Worm (Caenorhabditis elegans): ENCODE data around the gene R04A9.3.

- no peak for TF ChIP-seq nfya-2 (GFP tag; IDR thresholded peaks at IDR 0.05)
- no peak for TF ChIP-seq unc-62 (GFP tag; optimal IDR thresholded peaks at IDR 0.05)
- no peak for TF ChIP-seq F22D6.2 (tag; optimal IDR thresholded peaks at IDR 0.05)
- TF ChIP-seq unc-130 (GFP tag; optimal IDR thresholded peaks at IDR 0.05), result no peak
- TF ChIP-seq ceh-58 (GFP tag; IDR thresholded peaks at IDR 0.05), result no peak
- no peak for TF ChIP-seq ceh-40 (GFP tag; IDR thresholded peaks at IDR 0.05)
- no peak for TF ChIP-seq F49E8.2 (tag; optimal IDR thresholded peaks at IDR 0.05; ENCODE audit: insufficient read depth)
- no peak for TF ChIP-seq lsl-1 (GFP tag; optimal IDR thresholded peaks at IDR 0.05)
- TF ChIP-seq let-526 (GFP tag; IDR thresholded peaks at IDR 0.05), result no peak
- no peak for TF ChIP-seq madf-8 (GFP tag; conservative IDR thresholded peaks at IDR 0.05)
- no peak for TF ChIP-seq ztf-28 (GFP tag; IDR thresholded peaks at IDR 0.05)
- no peak for TF ChIP-seq egl-44 (GFP tag; IDR thresholded peaks at IDR 0.05)
- TF ChIP-seq dpl-1 (GFP tag; optimal IDR thresholded peaks at IDR 0.05), result no peak
- no peak for TF ChIP-seq F33H1.4 (GFP tag; IDR thresholded peaks at IDR 0.05)
Observed at ce11 chrX:343822-344221, 36.6 kb downstream of the R04A9.3 start.
